Worm (Caenorhabditis elegans): Measurements from ENCODE around the gene Y64H9A.2.

Y64H9A.2 gene

DNA sequence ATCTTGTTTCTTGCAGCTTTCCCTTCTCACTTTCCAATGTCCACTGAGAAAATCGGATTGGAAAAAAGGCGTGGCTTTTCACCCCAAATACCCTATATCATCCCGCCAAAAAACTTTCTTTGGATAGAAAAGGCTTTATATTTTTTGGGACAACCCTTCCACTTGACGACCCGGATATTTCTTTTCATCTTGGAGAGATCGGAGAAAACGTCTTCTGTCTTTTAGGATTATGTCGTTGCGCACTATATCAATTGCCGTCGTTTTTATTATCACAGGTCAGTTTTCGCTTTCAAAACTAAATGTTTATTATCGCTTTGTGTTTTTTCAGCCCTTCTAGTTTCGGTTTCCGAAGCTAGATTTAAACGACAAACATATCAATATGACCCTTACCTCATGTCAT is at the start of gene Y64H9A.2:
Y64H9A.2 (plus strand) TSS at position 90 of the 400 bp plus-strand sequence.
- TF ChIP-seq unc-62 (GFP tag; optimal IDR thresholded peaks at IDR 0.05) = no peak

DNA sequence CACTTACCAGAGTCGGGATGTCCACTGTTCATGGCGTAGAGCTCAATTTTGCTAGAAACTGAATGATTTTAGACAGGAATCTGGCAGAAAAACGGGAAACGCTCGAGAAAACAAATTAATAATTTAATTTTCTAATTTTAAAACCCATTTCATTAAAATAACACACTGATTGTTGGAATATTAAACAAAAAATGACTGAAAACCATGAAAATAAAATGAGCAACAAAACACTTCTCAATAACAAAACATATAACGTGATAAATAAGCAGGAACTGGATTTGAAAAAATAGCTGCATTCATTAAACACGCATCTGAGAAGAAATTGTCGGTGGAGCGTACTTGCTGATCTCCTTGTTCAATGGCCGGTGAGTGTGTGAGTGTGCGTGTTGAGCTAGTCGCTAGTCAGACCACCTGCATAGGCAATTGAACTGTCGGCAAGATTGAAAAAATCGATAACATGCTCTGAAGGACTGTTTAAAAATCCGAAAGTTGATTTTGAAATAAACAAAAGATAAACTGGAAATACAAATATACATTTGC is 46.2 kb upstream of the Y64H9A.2 start, which contains the start of gene ZC8.6:
ZC8.6 (minus strand) TSS at position 51 of the 540 bp plus-strand sequence.
- no peak for TF ChIP-seq unc-62 (GFP tag; optimal IDR thresholded peaks at IDR 0.05)

DNA sequence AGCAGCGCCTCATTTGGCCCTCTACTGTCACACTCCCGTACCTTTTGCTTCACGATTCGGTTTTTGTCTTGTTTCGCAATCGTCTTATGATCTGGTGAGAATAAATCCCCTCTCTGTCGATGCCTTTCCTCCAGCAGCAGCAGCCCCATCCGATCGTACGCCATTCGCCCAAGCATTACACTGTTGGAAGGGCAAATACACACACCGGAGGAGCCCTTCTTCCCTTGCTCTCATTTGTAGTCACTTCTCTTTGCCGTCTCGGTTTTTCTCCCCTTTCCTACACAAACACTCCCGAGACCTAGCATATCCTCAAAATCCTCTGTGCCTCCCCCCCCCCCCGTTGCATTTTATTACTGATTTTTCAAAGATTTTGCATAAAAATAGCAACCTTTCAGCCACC is 44.9 kb upstream of the Y64H9A.2 start, which contains the start of gene set-30:
set-30 (plus strand) TSS at position 396 of the 400 bp plus-strand sequence.
- no peak for TF ChIP-seq unc-62 (GFP tag; optimal IDR thresholded peaks at IDR 0.05)

DNA sequence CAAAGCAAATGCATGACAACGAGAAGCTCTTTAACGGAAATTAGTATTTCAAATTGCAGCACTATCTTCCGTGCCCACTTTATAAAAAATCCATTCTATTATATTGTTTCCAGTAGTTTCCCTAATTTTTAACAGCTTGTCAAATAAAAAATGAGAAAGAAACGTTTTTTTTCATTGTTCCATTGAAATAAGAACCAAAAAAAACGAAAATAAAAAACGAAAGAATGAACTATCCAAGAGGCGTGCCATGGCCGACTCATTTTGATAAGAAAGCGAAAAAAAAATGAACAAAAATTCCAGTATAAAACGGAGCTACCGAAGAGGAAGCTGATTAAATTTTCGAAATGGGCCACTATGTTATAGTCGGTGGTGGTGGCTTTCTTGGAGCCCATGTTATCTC is 38.8 kb upstream of the Y64H9A.2 start, which contains the start of gene hsd-2:
hsd-2 (plus strand) TSS at position 301 of the 400 bp plus-strand sequence.
- no peak for TF ChIP-seq unc-62 (GFP tag; optimal IDR thresholded peaks at IDR 0.05)

DNA sequence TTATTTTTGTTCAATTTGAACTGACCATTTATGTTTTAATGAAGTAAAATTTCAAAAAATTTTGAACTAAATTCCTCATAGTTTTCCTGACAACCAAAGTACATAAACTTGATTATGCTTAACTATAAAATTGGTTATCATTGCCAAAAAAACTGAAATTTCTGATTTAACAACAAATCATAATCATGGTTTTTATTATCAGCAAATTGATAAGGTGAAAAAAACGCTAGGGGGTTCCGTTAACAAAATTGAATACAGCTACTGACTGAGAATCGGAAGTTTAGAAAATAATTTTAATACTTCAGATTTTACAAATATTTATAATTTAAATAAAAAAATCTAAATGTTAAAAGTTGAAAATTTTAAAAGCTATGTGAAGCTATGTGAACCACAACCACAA is 36.8 kb upstream of the Y64H9A.2 start:
- no peak for TF ChIP-seq unc-62 (GFP tag; optimal IDR thresholded peaks at IDR 0.05)

DNA sequence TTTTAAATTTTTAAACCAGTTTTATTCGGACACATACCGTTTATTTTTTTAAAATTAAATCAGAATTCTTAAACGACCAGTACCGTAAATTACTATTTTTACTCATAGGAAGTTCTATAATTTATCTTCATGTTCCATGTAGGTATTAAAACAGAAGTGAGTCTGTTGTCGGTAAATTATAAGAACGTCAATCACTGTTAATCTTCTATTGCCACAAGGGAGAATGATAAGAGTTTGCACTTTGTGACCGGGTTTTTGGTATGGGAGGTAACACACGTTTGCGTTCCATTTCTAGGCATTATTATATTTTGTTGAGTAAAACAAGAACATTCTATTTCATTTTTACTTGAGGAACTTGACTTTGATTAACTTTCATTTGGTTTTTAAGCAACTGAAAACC is 34.8 kb upstream of the Y64H9A.2 start, which contains the start of gene hsd-3:
hsd-3 (plus strand) TSS at position 301 of the 400 bp plus-strand sequence.
- TF ChIP-seq unc-62 (GFP tag; optimal IDR thresholded peaks at IDR 0.05) = no peak

DNA sequence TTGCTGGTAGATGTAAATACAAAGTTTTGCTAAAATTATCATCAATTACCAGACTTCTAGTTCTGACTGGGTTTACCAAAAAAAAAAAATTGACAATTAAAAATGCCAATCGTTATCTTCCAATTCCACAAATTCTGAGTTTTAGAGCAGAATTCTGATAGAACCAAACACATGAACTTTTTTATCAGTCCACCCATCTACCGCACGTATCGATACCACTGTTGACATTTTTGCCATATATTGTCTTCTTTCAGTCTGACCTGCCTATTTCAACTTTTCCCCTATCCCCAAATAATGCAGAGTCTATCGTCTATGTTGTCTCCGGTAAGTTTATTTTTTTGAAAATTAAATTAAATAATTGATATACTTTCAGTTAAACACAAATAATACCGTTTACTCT is 29.9 kb upstream of the Y64H9A.2 start, which contains the start of gene ZC449.7:
ZC449.7 (plus strand) TSS at position 249 of the 400 bp plus-strand sequence.
- TF ChIP-seq unc-62 (GFP tag; optimal IDR thresholded peaks at IDR 0.05) = no peak

DNA sequence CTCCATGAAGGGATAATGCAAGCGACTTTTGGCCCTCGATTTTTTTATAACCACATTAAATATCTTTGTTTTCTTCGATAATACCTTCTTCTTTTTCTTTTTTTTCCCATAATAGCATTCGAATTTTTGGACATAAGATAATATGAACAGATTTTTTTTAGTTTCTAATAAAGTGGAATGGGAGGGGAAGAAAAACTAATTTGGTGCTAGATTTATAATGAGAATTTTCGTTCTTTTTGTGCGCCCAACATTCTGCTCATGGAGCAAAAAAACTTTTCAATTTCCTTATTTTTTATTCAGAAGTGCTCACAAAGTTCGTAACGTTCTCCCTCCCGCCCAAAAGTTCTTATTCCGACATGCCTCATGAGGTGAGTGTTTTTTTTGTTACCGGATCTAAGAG is 28.0 kb upstream of the Y64H9A.2 start, which contains the start of gene ZC449.8:
ZC449.8 (plus strand) TSS at position 301 of the 400 bp plus-strand sequence.
- no peak for TF ChIP-seq unc-62 (GFP tag; optimal IDR thresholded peaks at IDR 0.05)

DNA sequence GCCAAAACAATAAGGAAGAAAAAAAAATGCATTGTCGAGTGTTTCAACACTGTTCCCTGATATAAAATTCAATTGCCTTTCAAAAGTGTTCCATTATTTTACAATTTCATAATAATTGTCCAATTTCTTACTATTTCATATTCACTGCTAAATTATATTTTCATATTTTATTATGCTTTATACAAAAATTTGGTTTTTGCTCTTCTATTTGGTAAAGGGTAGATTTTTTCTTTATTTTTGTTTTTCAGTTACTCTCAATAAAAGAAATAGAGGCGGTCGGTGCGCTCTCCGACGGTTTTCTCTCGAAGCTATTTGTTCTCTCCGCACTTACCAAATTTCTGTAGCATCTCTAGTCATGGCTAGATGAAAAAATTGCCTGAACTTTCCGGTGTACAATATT is 26.2 kb upstream of the Y64H9A.2 start, which contains the start of gene sek-3:
sek-3 (plus strand) TSS at position 301 of the 400 bp plus-strand sequence.
- no peak for TF ChIP-seq unc-62 (GFP tag; optimal IDR thresholded peaks at IDR 0.05)

DNA sequence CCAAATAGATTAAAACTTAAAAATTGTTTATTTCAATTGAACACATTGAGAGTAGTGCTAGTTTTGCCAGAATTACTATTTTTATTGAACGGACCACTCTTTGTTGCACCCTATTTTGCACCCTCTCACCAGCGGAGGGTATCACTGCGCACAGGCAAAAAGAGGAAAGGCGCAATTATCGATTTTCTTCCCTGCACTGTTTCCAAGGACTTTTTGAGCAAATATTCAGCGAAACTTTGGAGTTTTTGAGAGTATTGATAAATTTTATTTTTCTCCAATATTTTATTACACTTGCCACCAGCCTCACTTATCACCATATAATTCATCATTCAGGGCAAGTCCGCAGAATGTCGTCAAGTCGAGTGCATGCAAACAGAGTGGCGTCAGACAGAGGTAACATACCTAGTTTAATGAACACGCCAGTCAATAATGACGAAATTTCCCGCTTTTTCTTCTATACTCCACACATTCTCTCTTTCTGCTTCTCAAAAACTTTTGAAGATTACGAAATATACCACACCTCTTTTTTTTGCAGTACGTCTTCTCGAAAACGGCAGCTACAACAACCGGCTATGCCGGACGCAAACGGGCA is 25.6 kb upstream of the Y64H9A.2 start:
- TF ChIP-seq unc-62 (GFP tag; optimal IDR thresholded peaks at IDR 0.05) = no peak

DNA sequence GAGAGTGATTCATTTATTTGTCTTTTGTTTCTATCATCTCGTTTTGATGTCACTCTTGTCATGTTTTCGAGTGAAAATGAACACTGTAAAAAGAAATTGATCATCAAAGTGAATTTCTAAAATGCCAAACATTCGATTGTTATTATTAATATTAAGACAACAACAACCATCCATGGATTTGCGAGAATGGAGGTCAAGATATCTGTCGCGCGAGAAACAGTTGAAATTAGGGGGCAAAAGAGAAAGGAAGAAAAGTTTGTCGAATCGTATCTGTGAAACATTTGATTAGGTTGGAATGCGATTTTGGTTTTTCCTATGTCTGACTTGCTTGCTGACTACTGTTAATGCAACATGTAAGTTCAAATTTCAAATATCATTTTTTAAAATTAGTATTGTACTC is 22.8 kb upstream of the Y64H9A.2 start, which contains the start of gene ZC449.2:
ZC449.2 (plus strand) TSS at position 290 of the 400 bp plus-strand sequence.
- TF ChIP-seq unc-62 (GFP tag; optimal IDR thresholded peaks at IDR 0.05) = no peak

DNA sequence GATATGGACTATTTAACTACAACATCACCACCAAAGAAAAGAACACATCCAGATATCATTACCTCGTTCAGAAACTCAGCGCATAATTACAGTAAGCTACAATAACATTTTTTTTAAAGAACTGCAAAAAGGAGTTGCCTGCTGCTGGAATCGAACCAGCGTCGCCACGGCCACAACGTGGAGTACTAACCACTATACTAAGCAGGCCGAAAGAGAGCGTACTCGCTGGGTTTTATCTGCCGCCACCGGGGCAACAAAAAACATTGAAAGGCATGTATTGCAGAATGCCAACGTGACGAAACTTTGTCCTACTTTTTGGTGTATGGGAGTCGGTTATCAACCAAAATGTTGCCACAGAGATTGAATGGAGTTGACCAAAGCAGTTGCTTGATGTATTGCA is 21.1 kb upstream of the Y64H9A.2 start:
- no peak for TF ChIP-seq unc-62 (GFP tag; optimal IDR thresholded peaks at IDR 0.05)

DNA sequence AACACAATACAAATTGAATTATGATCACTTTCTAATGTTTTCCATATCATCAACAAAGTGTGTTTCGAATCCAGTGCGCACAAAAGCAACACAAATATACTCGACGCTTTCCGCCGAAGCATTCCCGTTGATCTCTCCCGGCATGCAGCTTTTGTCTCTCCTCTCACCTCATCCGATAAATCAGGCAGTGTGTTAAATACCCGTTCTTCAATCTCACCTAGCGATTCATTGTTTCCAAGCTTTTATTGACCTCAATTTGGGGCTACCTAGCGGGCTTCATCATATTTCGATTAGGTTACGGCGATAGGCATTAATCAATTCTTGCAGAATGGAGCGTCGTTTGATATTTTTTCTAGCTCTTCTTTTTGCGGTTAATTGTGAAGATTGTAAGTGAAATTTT is 19.5 kb upstream of the Y64H9A.2 start, which contains the start of gene ZC449.1:
ZC449.1 (plus strand) TSS at position 121 of the 400 bp plus-strand sequence.
- no peak for TF ChIP-seq unc-62 (GFP tag; optimal IDR thresholded peaks at IDR 0.05)

DNA sequence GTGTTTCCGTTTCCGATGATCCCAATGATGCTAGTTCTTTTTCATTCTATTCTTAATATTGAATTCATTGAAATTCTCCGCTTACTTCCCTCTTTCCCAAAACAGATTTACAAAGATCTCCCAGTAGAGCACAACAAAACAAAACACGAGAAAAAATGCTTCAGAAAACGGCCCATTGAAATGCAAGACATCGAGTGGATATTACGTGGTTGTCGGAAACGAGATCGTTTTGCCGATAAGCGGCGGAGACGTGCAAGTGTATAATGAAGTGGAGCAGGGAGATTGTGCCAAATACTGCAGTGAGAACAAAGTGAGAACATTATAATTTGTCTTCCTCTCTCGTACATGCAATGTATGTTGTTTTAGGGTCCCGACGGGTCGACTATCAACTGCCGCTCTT is 17.3 kb upstream of the Y64H9A.2 start:
- TF ChIP-seq unc-62 (GFP tag; optimal IDR thresholded peaks at IDR 0.05) = no peak

DNA sequence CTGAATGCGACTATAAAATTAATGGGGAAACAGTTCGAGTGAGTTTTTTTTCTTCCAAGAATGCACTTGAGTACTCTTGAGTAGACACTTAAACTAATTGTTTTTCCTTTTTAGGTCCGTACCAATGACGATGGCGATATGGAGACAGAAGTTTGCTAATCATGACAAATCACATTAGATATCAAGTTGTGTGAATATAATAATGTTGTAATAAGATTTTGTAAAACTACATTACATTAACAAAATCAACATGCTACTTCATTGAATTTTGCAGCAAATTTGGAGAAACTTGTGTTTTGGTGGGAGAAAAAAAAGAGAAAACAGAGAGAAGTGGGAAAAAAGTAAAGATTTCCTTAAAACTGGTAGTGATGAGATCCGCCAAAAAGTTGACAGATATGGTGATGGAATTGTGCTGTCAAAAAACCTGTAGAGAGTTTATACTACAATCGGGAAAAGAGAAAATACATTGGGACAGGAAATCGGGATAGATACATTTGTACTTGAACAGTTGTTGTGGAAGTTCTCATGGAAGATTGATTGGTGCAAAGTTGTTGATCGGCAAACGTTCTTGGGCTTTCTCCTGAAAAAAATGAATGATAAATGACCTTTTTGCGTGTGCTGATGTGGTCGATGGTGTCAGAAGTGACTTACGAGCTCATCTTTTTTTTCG is 15.7 kb upstream of the Y64H9A.2 start:
- no peak for TF ChIP-seq unc-62 (GFP tag; optimal IDR thresholded peaks at IDR 0.05)

DNA sequence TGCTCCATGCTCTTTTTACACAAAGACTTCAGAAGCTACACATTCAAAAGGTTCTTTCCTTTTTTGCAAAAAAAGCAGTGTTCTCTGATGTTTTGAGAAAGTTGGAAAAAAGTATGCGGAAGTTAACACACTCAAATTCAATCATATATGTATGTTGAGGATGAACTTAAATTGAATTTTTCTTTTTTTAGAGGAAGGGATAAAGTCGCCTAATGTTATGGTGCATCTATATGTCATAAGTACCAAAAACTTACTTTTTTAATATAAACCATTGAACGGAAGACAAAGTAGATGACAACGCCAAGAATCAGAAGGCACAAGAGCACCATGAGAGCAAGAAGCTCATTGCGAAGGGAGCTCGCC is 15.2 kb upstream of the Y64H9A.2 start:
- no peak for TF ChIP-seq unc-62 (GFP tag; optimal IDR thresholded peaks at IDR 0.05)
